Fruit fly (Drosophila melanogaster) whole organism: ENCODE results near the gene CG15564.

Source experiments
- CG8478 ChIP-seq: fragments of >200 bp; optimal IDR thresholded peaks from 2 replicates; lab custom pipeline; 2018; ENCODE audit warnings: inconsistent platforms
- Dll ChIP-seq: fragments of >200 bp; optimal IDR thresholded peaks from 2 replicates; lab custom pipeline; 2017
- EcR ChIP-seq, 2 experiments: fragments of >200 bp; optimal IDR thresholded peaks; 2 replicates each; lab custom pipeline; 2017; ENCODE audit warnings: missing biosample characterization in 2 of 2, missing genetic modification characterization in 2 of 2, missing genetic modification reagents in 2 of 2
- pan ChIP-seq: fragments of >200 bp; optimal IDR thresholded peaks from 2 replicates; lab custom pipeline; 2017
- psq ChIP-seq: fragments of >200 bp; optimal IDR thresholded peaks from 2 replicates; lab custom pipeline; 2017
- usp ChIP-seq: fragments of >200 bp; optimal IDR thresholded peaks from 2 replicates; lab custom pipeline; 2017; ENCODE audit warnings: missing biosample characterization, missing genetic modification characterization, mixed read lengths

- no peak for TF ChIP-seq psq (lab: Kevin White, UChicago)
- no peak for TF ChIP-seq CG8478 (lab: Kevin White, UChicago)
- no peak for TF ChIP-seq Dll (lab: Kevin White, UChicago)
- no peak for TF ChIP-seq pan
- TF ChIP-seq usp (GFP tag; lab: Kevin White, UChicago): no peak
- no peak for TF ChIP-seq EcR (GFP tag; optimal IDR thresholded peaks at IDR 0.05; lab: Kevin White, UChicago)
These were observed 35.7 kb upstream of the CG15564 start for dm6 chr3R:31270783-31271427.
